Worm (Caenorhabditis elegans): ENCODE measurements around the gene F23A7.8.

The F23A7.8 gene

DNA sequence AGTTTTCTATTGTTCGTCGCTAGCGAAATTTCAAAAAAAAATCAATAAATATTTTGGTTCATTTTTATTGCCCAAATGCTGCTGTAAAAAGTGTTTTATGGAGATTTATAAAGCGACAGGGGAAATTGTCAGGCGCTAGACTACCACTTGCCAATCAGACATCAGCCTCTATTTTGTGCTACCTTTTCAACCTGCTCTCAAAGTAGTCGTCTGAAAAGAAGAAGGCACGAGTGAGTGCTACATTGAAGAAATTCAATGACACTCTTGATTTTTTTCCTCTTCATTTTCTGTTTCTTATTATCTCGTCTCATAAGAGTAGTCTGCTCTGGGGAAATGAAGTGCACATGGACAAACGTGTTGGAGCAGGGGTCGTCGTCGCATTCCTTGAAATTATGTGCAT, 7.3 kb upstream of the F23A7.8 start (continued):
- TF ChIP-seq unc-62 (GFP tag; optimal IDR thresholded peaks at IDR 0.05 in 1 of 2) = no peak
- no peak for TF ChIP-seq unc-62 (tag; optimal IDR thresholded peaks at IDR 0.05)
- no peak for TF ChIP-seq Y75B8A.6 (GFP tag; IDR thresholded peaks at IDR 0.05)
- TF ChIP-seq hmg-1.1 (GFP tag; IDR thresholded peaks at IDR 0.05) = peak; percentile 91
- no peak for TF ChIP-seq ZK337.2 (GFP tag; IDR thresholded peaks at IDR 0.05)
- no peak for TF ChIP-seq tra-1 (GFP tag; IDR thresholded peaks at IDR 0.05)
- peak; percentile 50 for TF ChIP-seq ces-1 (GFP tag; optimal IDR thresholded peaks at IDR 0.05)
- peak; percentile 60 for TF ChIP-seq ztf-7 (tag; optimal IDR thresholded peaks at IDR 0.05)
- TF ChIP-seq madf-5 (GFP tag; IDR thresholded peaks at IDR 0.05) = no peak
- no peak for TF ChIP-seq lin-39 (tag; optimal IDR thresholded peaks at IDR 0.05)
- TF ChIP-seq ceh-20 (GFP tag; IDR thresholded peaks at IDR 0.05) = 0 out of 2 replicates have a peak, but pooled peaks have one; percentile 32
- peak; percentile 72 for TF ChIP-seq hlh-30 (tag; optimal IDR thresholded peaks at IDR 0.05; ENCODE audit: insufficient read depth)
- TF ChIP-seq mes-2 (tag; optimal IDR thresholded peaks at IDR 0.05; ENCODE audit: poor library complexity, severe bottlenecking) = peak; percentile 65
- peak; percentile 33 for TF ChIP-seq zip-2 (tag; optimal IDR thresholded peaks at IDR 0.05)
- peak; percentile 53 for TF ChIP-seq lin-38 (GFP tag; IDR thresholded peaks at IDR 0.05)
- peak in 1 of 2 experiments; percentile 35 for TF ChIP-seq hif-1 (tag; optimal IDR thresholded peaks at IDR 0.05)
- TF ChIP-seq dmd-9 (GFP tag; IDR thresholded peaks at IDR 0.05) = no peak
- no peak for TF ChIP-seq set-16 (GFP tag; IDR thresholded peaks at IDR 0.05)
- peak; percentile 69 for TF ChIP-seq spr-1 (tag; optimal IDR thresholded peaks at IDR 0.05)
- no peak for TF ChIP-seq unc-39 (tag; optimal IDR thresholded peaks at IDR 0.05)
- no peak for TF ChIP-seq sdz-12 (GFP tag; optimal IDR thresholded peaks at IDR 0.05)
- no peak for TF ChIP-seq attf-4 (tag; optimal IDR thresholded peaks at IDR 0.05)
- peak; percentile 67 for TF ChIP-seq jun-1 (tag; optimal IDR thresholded peaks at IDR 0.05)
- no peak for TF ChIP-seq unc-130 (GFP tag; optimal IDR thresholded peaks at IDR 0.05)
- TF ChIP-seq hlh-11 (tag; optimal IDR thresholded peaks at IDR 0.05) = peak; percentile 74
- TF ChIP-seq saeg-2 (GFP tag; IDR thresholded peaks at IDR 0.05) = no peak
- TF ChIP-seq ceh-44 (GFP tag; IDR thresholded peaks at IDR 0.05) = no peak
- TF ChIP-seq D1046.2 (GFP tag; IDR thresholded peaks at IDR 0.05) = no peak
- TF ChIP-seq lsy-2 (tag; optimal IDR thresholded peaks at IDR 0.05) = peak; percentile 39 to 83
- TF ChIP-seq lim-7 (GFP tag; IDR thresholded peaks at IDR 0.05) = no peak
- TF ChIP-seq ztf-11 (tag; optimal IDR thresholded peaks at IDR 0.05) = no peak
- no peak for TF ChIP-seq aly-2 (tag; optimal IDR thresholded peaks at IDR 0.05)
- peak; percentile 47; the same call in 1 of the 2 replicates for TF ChIP-seq lin-29 (GFP tag; IDR thresholded peaks at IDR 0.05)
- TF ChIP-seq Y48G9A.11 (GFP tag; IDR thresholded peaks at IDR 0.05) = no peak
- no peak for TF ChIP-seq skn-1 (tag; optimal IDR thresholded peaks at IDR 0.05)
- peak; percentile 4 for TF ChIP-seq nhr-10 (tag; optimal IDR thresholded peaks at IDR 0.05)
- no peak for TF ChIP-seq daf-8 (GFP tag; IDR thresholded peaks at IDR 0.05)
- peak; percentile 53; the same call in 1 of the 2 replicates for TF ChIP-seq php-3 (GFP tag; IDR thresholded peaks at IDR 0.05)
- TF ChIP-seq mdl-1 (tag; optimal IDR thresholded peaks at IDR 0.05) = peak in 1 of 2 experiments; percentile 29
- peak; percentile 35 for TF ChIP-seq nhr-6 (tag; optimal IDR thresholded peaks at IDR 0.05)
- no peak for TF ChIP-seq daf-12 (tag; optimal IDR thresholded peaks at IDR 0.05)
- no peak for TF ChIP-seq egl-27 (tag; optimal IDR thresholded peaks at IDR 0.05)
- peak; percentile 36 for TF ChIP-seq spr-3 (GFP tag; optimal IDR thresholded peaks at IDR 0.05)
- no peak for TF ChIP-seq pqm-1 (tag; optimal IDR thresholded peaks at IDR 0.05)
- TF ChIP-seq F49E8.2 (tag; optimal IDR thresholded peaks at IDR 0.05; ENCODE audit: borderline replicate concordance) = no peak
- TF ChIP-seq nhr-42 (GFP tag; IDR thresholded peaks at IDR 0.05) = peak; percentile 83
- no peak for TF ChIP-seq ceh-82 (tag; optimal IDR thresholded peaks at IDR 0.05)
- no peak for TF ChIP-seq lir-3 (tag; optimal IDR thresholded peaks at IDR 0.05)
- peak; percentile 63 for TF ChIP-seq dve-1 (tag; optimal IDR thresholded peaks at IDR 0.05; ENCODE audit: insufficient read depth)
- peak; percentile 90 for TF ChIP-seq nhr-77 (tag; optimal IDR thresholded peaks at IDR 0.05)
- TF ChIP-seq nhr-237 (tag; optimal IDR thresholded peaks at IDR 0.05) = no peak
- no peak for TF ChIP-seq ama-1 (optimal IDR thresholded peaks at IDR 0.05)
- no peak for TF ChIP-seq daf-19 (GFP tag; conservative IDR thresholded peaks at IDR 0.05)
